Worm (Caenorhabditis elegans) whole organism, L3 larva: Measurements from ENCODE around the gene T23G7.3.
A peak's percentile ranks its signal among the peaks of the same experiment; 100 is the strongest.

Experiments
- eor-1 ChIP-seq, 2 experiments: fragments of 150-350 bp; optimal IDR thresholded peaks; 2 replicates each; lab custom pipeline; 2014 to 2018; ENCODE audit warnings: missing biosample characterization in 2 of 2, missing genetic modification characterization in 2 of 2
- hmg-11 ChIP-seq: sonication (generic microtip); optimal IDR thresholded peaks from 2 replicates; lab custom pipeline; 2016; ENCODE audit warnings: missing genetic modification characterization, missing compliant biosample characterization
- lin-15B ChIP-seq: fragments of 150-350 bp; optimal IDR thresholded peaks from 2 replicates; lab custom pipeline; 2014; ENCODE audit warnings: missing biosample characterization, missing genetic modification characterization
- lsy-12 ChIP-seq: sonication (generic microtip); optimal IDR thresholded peaks from 2 replicates; lab custom pipeline; 2016; ENCODE audit warnings: mild to moderate bottlenecking, missing genetic modification characterization, missing compliant biosample characterization
- nhr-11 ChIP-seq: fragments of 150-350 bp; optimal IDR thresholded peaks from 2 replicates; lab custom pipeline; 2014; ENCODE audit warnings: missing biosample characterization, missing genetic modification characterization
- unc-62 ChIP-seq: fragments of 150-350 bp; sonication (generic microtip); optimal IDR thresholded peaks from 4 replicates; lab custom pipeline; 2014; ENCODE audit warnings: missing biosample characterization, missing genetic modification reagents, missing genetic modification characterization
- ztf-11 ChIP-seq: fragments of 150-350 bp; optimal IDR thresholded peaks from 2 replicates; lab custom pipeline; 2014; ENCODE audit warnings: missing biosample characterization, missing genetic modification characterization

- no peak for TF ChIP-seq unc-62 (GFP tag; lab: Kevin White, UChicago)
- peak; percentile 62 for TF ChIP-seq lsy-12 (tag; lab: Kevin White, UChicago)
- no peak for TF ChIP-seq nhr-11 (tag; lab: Kevin White, UChicago)
- TF ChIP-seq ztf-11: no peak
- no peak for TF ChIP-seq lin-15B (tag; lab: Kevin White, UChicago)
- TF ChIP-seq hmg-11 (tag; lab: Kevin White, UChicago): no peak
- no peak for TF ChIP-seq eor-1 (tag; optimal IDR thresholded peaks at IDR 0.05; lab: Kevin White, UChicago)
These were observed 35.3 kb downstream of the T23G7.3 start for ce11 chrII:9132338-9132737.
